Worm (Caenorhabditis elegans) whole organism, L4 larva: Measurements from ENCODE around the gene odd-1.

Experiments
- D1046.2 ChIP-seq: fragments of 200-800 bp; sonication (Bioruptor generic); IDR thresholded peaks from 2 replicates; pipeline ENCODE4 v1.3.6; 2022; ENCODE audit warnings: missing genetic modification characterization, missing compliant biosample characterization
- F10B5.3 ChIP-seq: sonication (generic microtip); optimal IDR thresholded peaks from 2 replicates; lab custom pipeline; 2016; ENCODE audit warnings: mild to moderate bottlenecking, missing genetic modification characterization, missing compliant biosample characterization
- F26F4.8 ChIP-seq: fragments of 200-800 bp; sonication (Bioruptor generic); conservative IDR thresholded peaks from 2 replicates; pipeline ENCODE4 v1.3.6; 2022; ENCODE audit warnings: missing genetic modification characterization, missing compliant biosample characterization
- F37D6.2 ChIP-seq: sonication (generic microtip); optimal IDR thresholded peaks from 2 replicates; lab custom pipeline; 2016; ENCODE audit warnings: mild to moderate bottlenecking, missing genetic modification characterization, missing compliant biosample characterization
- F49E8.2 ChIP-seq: sonication (generic microtip); optimal IDR thresholded peaks from 2 replicates; lab custom pipeline; 2016; ENCODE audit warnings: missing compliant biosample characterization, mild to moderate bottlenecking, missing genetic modification characterization, borderline replicate concordance
- Y105C5A.15 ChIP-seq: fragments of 200-800 bp; sonication (Bioruptor generic); IDR thresholded peaks from 2 replicates; pipeline ENCODE4 v1.3.6; 2022; ENCODE audit warnings: missing genetic modification characterization, missing compliant biosample characterization
- Y75B8A.6 ChIP-seq: fragments of 200-800 bp; sonication (Bioruptor generic); IDR thresholded peaks from 2 replicates; pipeline ENCODE4 v1.3.6; 2022; ENCODE audit warnings: missing genetic modification reagents, missing genetic modification characterization, missing compliant biosample characterization
- ceh-20 ChIP-seq: fragments of 200-800 bp; sonication (Bioruptor generic); IDR thresholded peaks from 2 replicates; pipeline ENCODE4 v1.3.6; 2022; ENCODE audit warnings: missing genetic modification reagents, missing genetic modification characterization, missing compliant biosample characterization
- ces-1 ChIP-seq: fragments of 150-350 bp; sonication (generic microtip); optimal IDR thresholded peaks from 4 replicates; lab custom pipeline; 2014; ENCODE audit warnings: missing biosample characterization, missing genetic modification reagents, missing genetic modification characterization
- ctbp-1 ChIP-seq: fragments of 200-800 bp; sonication (Bioruptor generic); IDR thresholded peaks from 2 replicates; pipeline ENCODE4 v1.3.6; 2022; ENCODE audit warnings: missing genetic modification reagents, missing genetic modification characterization, missing compliant biosample characterization
- daf-19 ChIP-seq: fragments of 200-800 bp; sonication (Bioruptor generic); conservative IDR thresholded peaks from 2 replicates; pipeline ENCODE4 v1.3.6; 2022; ENCODE audit warnings: missing genetic modification characterization, missing compliant biosample characterization
- dmd-8 ChIP-seq: fragments of 200-800 bp; sonication (Bioruptor generic); IDR thresholded peaks from 2 replicates; pipeline ENCODE4 v1.3.6; 2022; ENCODE audit warnings: missing genetic modification characterization, missing compliant biosample characterization
- dmd-9 ChIP-seq: fragments of 200-800 bp; sonication (Bioruptor generic); IDR thresholded peaks from 2 replicates; pipeline ENCODE4 v1.3.6; 2022; ENCODE audit warnings: missing genetic modification reagents, missing genetic modification characterization, missing compliant biosample characterization
- dve-1 ChIP-seq: sonication (generic microtip); optimal IDR thresholded peaks from 2 replicates; lab custom pipeline; 2017; ENCODE audit warnings: antibody characterized with exemption, mild to moderate bottlenecking, missing genetic modification characterization, missing compliant biosample characterization; ENCODE audit not compliant: insufficient read depth
- egl-43 ChIP-seq: fragments of 200-800 bp; sonication (Bioruptor generic); IDR thresholded peaks from 2 replicates; pipeline ENCODE4 v1.3.6; 2022; ENCODE audit warnings: missing genetic modification reagents, missing genetic modification characterization, missing compliant biosample characterization
- hlh-11 ChIP-seq: fragments of 200-800 bp; sonication (Bioruptor generic); optimal IDR thresholded peaks from 2 replicates; lab custom pipeline; 2018; ENCODE audit warnings: mild to moderate bottlenecking, missing genetic modification characterization, missing compliant biosample characterization
- hlh-30 ChIP-seq: sonication (generic microtip); optimal IDR thresholded peaks from 2 replicates; lab custom pipeline; 2017; ENCODE audit warnings: antibody characterized with exemption, mild to moderate bottlenecking, missing genetic modification characterization, missing compliant biosample characterization; ENCODE audit not compliant: insufficient read depth
- lin-1 ChIP-seq: fragments of 200-800 bp; sonication (Bioruptor generic); IDR thresholded peaks from 2 replicates; pipeline ENCODE4 v1.3.6; 2022; ENCODE audit warnings: missing genetic modification reagents, missing genetic modification characterization, missing compliant biosample characterization
- lin-29 ChIP-seq: fragments of 200-800 bp; sonication (Bioruptor generic); IDR thresholded peaks from 2 replicates; pipeline ENCODE4 v1.3.6; 2022; ENCODE audit warnings: missing genetic modification reagents, missing genetic modification characterization, missing compliant biosample characterization
- lsy-2 ChIP-seq, 2 experiments: fragments of 150-350 bp in 1 of 2; sonication (generic microtip) in 1 of 2; optimal IDR thresholded peaks; 2 replicates each; lab custom pipeline; 2014 to 2017; ENCODE audit warnings: missing biosample characterization in 2 of 2, missing genetic modification characterization in 2 of 2
- mxl-3 ChIP-seq: fragments of 200-800 bp; sonication (Bioruptor generic); optimal IDR thresholded peaks from 2 replicates; lab custom pipeline; 2018; ENCODE audit warnings: mild to moderate bottlenecking, missing genetic modification characterization, missing compliant biosample characterization
- nhr-10 ChIP-seq: fragments of 150-350 bp; optimal IDR thresholded peaks from 2 replicates; lab custom pipeline; 2014; ENCODE audit warnings: missing biosample characterization, missing genetic modification characterization
- nhr-102 ChIP-seq: sonication (generic microtip); optimal IDR thresholded peaks from 2 replicates; lab custom pipeline; 2016; ENCODE audit warnings: mild to moderate bottlenecking, missing genetic modification characterization, moderate library complexity, missing compliant biosample characterization
- nhr-11 ChIP-seq: fragments of 150-350 bp; optimal IDR thresholded peaks from 2 replicates; lab custom pipeline; 2014; ENCODE audit warnings: missing biosample characterization, missing genetic modification characterization
- nhr-111 ChIP-seq: fragments of 200-800 bp; sonication (Bioruptor generic); optimal IDR thresholded peaks from 2 replicates; lab custom pipeline; 2018; ENCODE audit warnings: mild to moderate bottlenecking, missing genetic modification characterization, missing compliant biosample characterization
- nhr-237 ChIP-seq: sonication (generic microtip); optimal IDR thresholded peaks from 2 replicates; lab custom pipeline; 2017; ENCODE audit warnings: missing biosample characterization, missing genetic modification characterization
- nhr-25 ChIP-seq: sonication (generic microtip); optimal IDR thresholded peaks from 2 replicates; lab custom pipeline; 2017; ENCODE audit warnings: missing genetic modification characterization, mild to moderate bottlenecking, missing compliant biosample characterization, antibody characterized with exemption, moderate library complexity, borderline replicate concordance; ENCODE audit not compliant: insufficient read depth
- nhr-28 ChIP-seq: fragments of 150-350 bp; optimal IDR thresholded peaks from 2 replicates; lab custom pipeline; 2014; ENCODE audit warnings: missing biosample characterization, missing genetic modification characterization
- nhr-42 ChIP-seq: fragments of 200-800 bp; sonication (Bioruptor generic); IDR thresholded peaks from 2 replicates; pipeline ENCODE4 v1.3.6; 2022; ENCODE audit warnings: missing genetic modification characterization, missing compliant biosample characterization
- saeg-2 ChIP-seq: fragments of 200-800 bp; sonication (Bioruptor generic); IDR thresholded peaks from 2 replicates; pipeline ENCODE4 v1.3.6; 2022; ENCODE audit warnings: missing genetic modification reagents, missing genetic modification characterization, missing compliant biosample characterization
- sdz-12 ChIP-seq: fragments of 200-800 bp; sonication (Bioruptor generic); optimal IDR thresholded peaks from 2 replicates; lab custom pipeline; 2018; ENCODE audit warnings: mild to moderate bottlenecking, missing genetic modification characterization, missing compliant biosample characterization
- set-16 ChIP-seq: fragments of 200-800 bp; sonication (Bioruptor generic); IDR thresholded peaks from 2 replicates; pipeline ENCODE4 v1.3.6; 2022; ENCODE audit warnings: missing genetic modification reagents, missing genetic modification characterization, missing compliant biosample characterization
- skn-1 ChIP-seq: fragments of 150-350 bp; optimal IDR thresholded peaks from 2 replicates; lab custom pipeline; 2014; ENCODE audit warnings: missing biosample characterization, missing genetic modification characterization
- spr-1 ChIP-seq: sonication (generic microtip); optimal IDR thresholded peaks from 2 replicates; lab custom pipeline; 2016; ENCODE audit warnings: mild to moderate bottlenecking, missing genetic modification characterization, missing compliant biosample characterization
- unc-62 ChIP-seq, 3 experiments: fragments of 150-350 bp in 1 of 3; sonication (generic microtip); optimal IDR thresholded peaks in 2 of 3; peaks in 1 of 3; 1 replicate in 1 of 3; 2 replicates in 2 of 3; lab custom pipeline; 2014 to 2017; ENCODE audit warnings: missing biosample characterization in 3 of 3, missing genetic modification characterization in 3 of 3, missing genetic modification reagents in 3 of 3, missing genotype in 1 of 3
- zag-1 ChIP-seq: fragments of 150-350 bp; optimal IDR thresholded peaks from 2 replicates; lab custom pipeline; 2014; ENCODE audit warnings: missing biosample characterization, missing genetic modification characterization
- zip-11 ChIP-seq: fragments of 200-800 bp; sonication (Bioruptor generic); IDR thresholded peaks from 2 replicates; pipeline ENCODE4 v1.3.6; 2022; ENCODE audit warnings: missing genetic modification characterization, missing compliant biosample characterization

Gene odd-1

ce11 chrIII:7106854-7107253, 1.3 kb upstream of the odd-1 start (continued):
- TF ChIP-seq spr-1 (tag; lab: Kevin White, UChicago), result no peak
- no peak for TF ChIP-seq dmd-8 (GFP tag; lab: Robert Waterston, UW)
- no peak for TF ChIP-seq D1046.2 (GFP tag; lab: Robert Waterston, UW)
- TF ChIP-seq sdz-12 (GFP tag; lab: Kevin White, UChicago), result no peak
- TF ChIP-seq nhr-111, result no peak
- peak; percentile 57 for TF ChIP-seq hlh-11 (tag; lab: Kevin White, UChicago)
- no peak for TF ChIP-seq mxl-3 (GFP tag; lab: Kevin White, UChicago)
- no peak for TF ChIP-seq set-16 (GFP tag; lab: Robert Waterston, UW)
- 0 out of 2 replicates have a peak, but pooled peaks have one; percentile 21 for TF ChIP-seq lin-1 (GFP tag; lab: Robert Waterston, UW)
- no peak for TF ChIP-seq lin-29 (GFP tag; lab: Robert Waterston, UW)
- no peak for TF ChIP-seq nhr-42 (GFP tag; lab: Robert Waterston, UW)
- TF ChIP-seq Y75B8A.6 (GFP tag; lab: Robert Waterston, UW), result no peak
- no peak for TF ChIP-seq F10B5.3 (tag; lab: Kevin White, UChicago)
- TF ChIP-seq F37D6.2 (tag; lab: Kevin White, UChicago), result no peak
- TF ChIP-seq nhr-10 (tag; lab: Kevin White, UChicago), result no peak
- no peak for TF ChIP-seq zag-1 (tag; lab: Kevin White, UChicago)
- no peak for TF ChIP-seq nhr-11 (tag; lab: Kevin White, UChicago)
- no peak for TF ChIP-seq hlh-30 (tag; lab: Kevin White, UChicago)
- no peak for TF ChIP-seq zip-11 (GFP tag; lab: Robert Waterston, UW)
- no peak for TF ChIP-seq F26F4.8 (GFP tag; lab: Robert Waterston, UW)
- no peak for TF ChIP-seq daf-19
- peak; percentile 14 for TF ChIP-seq nhr-28 (tag; lab: Kevin White, UChicago)
- TF ChIP-seq ceh-20 (GFP tag; lab: Robert Waterston, UW), result no peak
- TF ChIP-seq Y105C5A.15 (GFP tag; lab: Robert Waterston, UW), result no peak
- TF ChIP-seq unc-62 (GFP tag; optimal IDR thresholded peaks at IDR 0.05 in 1 of 2; lab: Kevin White, UChicago), result no peak
- no peak for TF ChIP-seq unc-62 (tag; optimal IDR thresholded peaks at IDR 0.05; lab: Kevin White, UChicago)
- TF ChIP-seq dve-1 (tag; lab: Kevin White, UChicago), result no peak
- TF ChIP-seq F49E8.2 (tag; lab: Kevin White, UChicago), result no peak

- TF ChIP-seq skn-1, result no peak
- no peak for TF ChIP-seq ctbp-1 (GFP tag; lab: Robert Waterston, UW)
- TF ChIP-seq nhr-102 (tag; lab: Kevin White, UChicago), result no peak
- no peak for TF ChIP-seq F49E8.2 (tag; lab: Kevin White, UChicago)
Observed at ce11 chrIII:7111793-7112192, 3.7 kb downstream of the odd-1 start, which contains the start of gene B0280.7. B0280.7 (minus strand) TSS chrIII:7111893.

DNA sequence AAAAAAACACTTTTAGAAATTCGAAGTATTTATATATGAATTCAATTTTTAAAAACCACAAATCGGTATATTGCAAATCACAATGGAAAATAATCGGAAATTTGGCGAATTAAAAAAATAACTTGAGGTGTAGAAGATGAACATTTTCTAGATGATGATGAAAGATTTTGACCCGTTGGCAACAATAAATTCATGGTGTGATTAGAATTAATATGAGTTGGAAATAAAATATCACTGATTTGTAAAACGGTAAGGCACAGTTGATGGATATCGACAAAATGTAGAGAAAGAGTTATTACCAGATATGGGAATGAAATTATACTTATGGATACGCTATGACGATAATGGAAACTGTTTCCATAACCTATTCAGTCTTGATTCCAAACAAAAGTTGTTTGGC, 4.2 kb downstream of the odd-1 start:
- peak in 1 of 2 experiments; percentile 91 for TF ChIP-seq unc-62 (GFP tag; optimal IDR thresholded peaks at IDR 0.05 in 1 of 2; lab: Kevin White, UChicago)
- no peak for TF ChIP-seq unc-62 (tag; optimal IDR thresholded peaks at IDR 0.05; lab: Kevin White, UChicago)
- TF ChIP-seq dmd-9 (GFP tag; lab: Robert Waterston, UW), result no peak

- TF ChIP-seq saeg-2 (GFP tag; lab: Robert Waterston, UW), result no peak
- 0 out of 2 replicates have a peak, but pooled peaks have one; percentile 45 for TF ChIP-seq egl-43 (GFP tag; lab: Robert Waterston, UW)
- TF ChIP-seq nhr-237 (tag; lab: Kevin White, UChicago), result no peak
- TF ChIP-seq nhr-102 (tag; lab: Kevin White, UChicago), result no peak
- no peak for TF ChIP-seq nhr-25
- TF ChIP-seq ces-1, result peak; percentile 7
- TF ChIP-seq nhr-11 (tag; lab: Kevin White, UChicago), result peak; percentile 34
- peak in 1 of 2 experiments; percentile 44 for TF ChIP-seq lsy-2 (tag; optimal IDR thresholded peaks at IDR 0.05; lab: Kevin White, UChicago)
Observed at ce11 chrIII:7114952-7115488, 6.9 kb downstream of the odd-1 start, which contains the start of gene nhr-10. nhr-10 (minus strand) TSS chrIII:7115438.
